Worm (Caenorhabditis elegans): ENCODE data around the gene nth-1.

DNA sequence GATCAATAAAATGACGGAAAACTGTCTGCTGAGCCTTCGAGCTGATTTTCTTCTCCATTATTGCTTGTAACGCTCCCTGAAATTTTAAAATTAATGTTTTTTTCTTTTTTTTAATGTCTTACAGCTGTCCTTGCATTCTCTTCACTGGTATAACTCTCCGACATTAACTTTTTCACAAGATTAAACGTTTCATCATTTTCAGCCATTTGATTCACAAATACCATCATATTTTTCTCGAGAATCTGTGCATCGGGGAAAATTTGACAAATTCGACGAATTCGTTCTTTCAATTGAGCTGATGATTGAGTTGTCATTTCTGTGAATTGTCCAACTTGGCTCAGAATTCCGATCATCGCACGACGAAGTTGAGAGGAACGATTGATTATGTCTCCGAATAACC lies 15.2 kb upstream of the nth-1 start:
- TF ChIP-seq R02D3.7 (tag; optimal IDR thresholded peaks at IDR 0.05) (no peak), nhr-77 (tag; optimal IDR thresholded peaks at IDR 0.05) (no peak), ztf-7 (tag; optimal IDR thresholded peaks at IDR 0.05) (no peak)

Measured in whole organism, L4 larva.